Worm (Caenorhabditis elegans): ENCODE measurements around the gene fbxa-47.

DNA sequence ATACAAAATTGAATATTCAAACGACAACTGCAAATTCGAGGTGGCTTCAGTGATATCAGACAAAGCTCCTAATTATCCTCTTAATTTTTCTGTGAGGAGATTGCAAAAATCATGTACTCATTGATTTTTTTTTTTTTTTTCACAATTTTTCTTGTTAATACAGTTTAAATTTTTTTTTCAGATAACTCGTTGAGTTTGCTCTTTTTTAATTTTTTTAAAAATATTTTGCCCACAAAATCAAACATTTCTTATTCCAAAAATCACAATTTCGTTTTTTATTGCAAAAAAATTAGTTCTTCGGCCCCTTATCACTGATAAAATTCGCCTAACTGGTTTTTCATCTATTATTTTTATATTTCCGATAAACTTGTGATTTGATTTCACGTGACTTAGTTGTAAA lies 44.6 kb upstream of the fbxa-47 start, which contains the start of gene Y54F10BM.21:
- TF ChIP-seq W03F9.2 (tag; optimal IDR thresholded peaks at IDR 0.05) (no peak), him-1 (tag; optimal IDR thresholded peaks at IDR 0.05) (no peak), dao-5 (tag; optimal IDR thresholded peaks at IDR 0.05) (no peak)
